Worm (Caenorhabditis elegans) whole organism, L2 larva: ENCODE results near the gene gnrr-4.

ENCODE experiments used
- C34F6.9 ChIP-seq: fragments of 150-350 bp; optimal IDR thresholded peaks from 2 replicates; lab custom pipeline; 2014; ENCODE audit warnings: missing biosample characterization, missing genetic modification characterization
- F13H6.1 ChIP-seq: sonication (generic microtip); optimal IDR thresholded peaks from 2 replicates; lab custom pipeline; 2016; ENCODE audit warnings: missing genetic modification characterization, missing compliant biosample characterization
- Y55F3AM.14 ChIP-seq: fragments of 200-800 bp; sonication (Bioruptor generic); optimal IDR thresholded peaks from 2 replicates; lab custom pipeline; 2018; ENCODE audit warnings: mild to moderate bottlenecking, missing genetic modification characterization, missing compliant biosample characterization
- alr-1 ChIP-seq: fragments of 150-350 bp; optimal IDR thresholded peaks from 2 replicates; lab custom pipeline; 2014; ENCODE audit warnings: missing biosample characterization, missing genetic modification characterization
- ceh-82 ChIP-seq: fragments of 150-350 bp; optimal IDR thresholded peaks from 2 replicates; lab custom pipeline; 2014; ENCODE audit warnings: missing biosample characterization, missing genetic modification characterization
- fos-1 ChIP-seq: fragments of 150-350 bp; optimal IDR thresholded peaks from 2 replicates; lab custom pipeline; 2014; ENCODE audit warnings: missing biosample characterization, missing genetic modification characterization
- lin-11 ChIP-seq: fragments of 150-350 bp; sonication (generic microtip); optimal IDR thresholded peaks from 2 replicates; lab custom pipeline; 2014; ENCODE audit warnings: missing biosample characterization, missing genetic modification characterization, inconsistent platforms, mixed read lengths
- nhr-10 ChIP-seq: sonication (generic microtip); optimal IDR thresholded peaks from 2 replicates; lab custom pipeline; 2017; ENCODE audit warnings: missing biosample characterization, missing genetic modification characterization
- nhr-12 ChIP-seq: fragments of 150-350 bp; optimal IDR thresholded peaks from 2 replicates; lab custom pipeline; 2014; ENCODE audit warnings: missing biosample characterization, missing genetic modification characterization
- nhr-129 ChIP-seq: fragments of 150-350 bp; optimal IDR thresholded peaks from 2 replicates; lab custom pipeline; 2014; ENCODE audit warnings: missing biosample characterization, missing genetic modification characterization
- nhr-21 ChIP-seq: fragments of 150-350 bp; optimal IDR thresholded peaks from 2 replicates; lab custom pipeline; 2014; ENCODE audit warnings: missing biosample characterization, missing genetic modification characterization
- nhr-23 ChIP-seq: fragments of 150-350 bp; optimal IDR thresholded peaks from 2 replicates; lab custom pipeline; 2014; ENCODE audit warnings: missing biosample characterization, missing genetic modification reagents, missing genetic modification characterization
- nhr-237 ChIP-seq: fragments of 150-350 bp; optimal IDR thresholded peaks from 2 replicates; lab custom pipeline; 2014; ENCODE audit warnings: missing biosample characterization, missing genetic modification characterization
- peb-1 ChIP-seq: fragments of 150-350 bp; optimal IDR thresholded peaks from 2 replicates; lab custom pipeline; 2014; ENCODE audit warnings: missing biosample characterization, missing genetic modification characterization
- sem-4 ChIP-seq: fragments of 150-350 bp; optimal IDR thresholded peaks from 2 replicates; lab custom pipeline; 2014; ENCODE audit warnings: missing biosample characterization, missing genetic modification reagents, missing genetic modification characterization
- sma-9 ChIP-seq, 2 experiments: fragments of 150-350 bp in 1 of 2; sonication (generic microtip) in 1 of 2; optimal IDR thresholded peaks; 2 replicates each; lab custom pipeline; 2014 to 2016; ENCODE audit warnings: missing genetic modification characterization in 2 of 2, mild to moderate bottlenecking in 1 of 2, missing biosample characterization in 1 of 2, missing compliant biosample characterization in 1 of 2, missing genetic modification reagents in 1 of 2, moderate library complexity in 1 of 2
- ztf-11 ChIP-seq: sonication (generic microtip); optimal IDR thresholded peaks from 2 replicates; lab custom pipeline; 2017; ENCODE audit warnings: missing biosample characterization, missing genetic modification characterization
- ztf-4 ChIP-seq: fragments of 150-350 bp; optimal IDR thresholded peaks from 2 replicates; lab custom pipeline; 2014; ENCODE audit warnings: missing biosample characterization, missing genetic modification characterization

The gnrr-4 gene

DNA sequence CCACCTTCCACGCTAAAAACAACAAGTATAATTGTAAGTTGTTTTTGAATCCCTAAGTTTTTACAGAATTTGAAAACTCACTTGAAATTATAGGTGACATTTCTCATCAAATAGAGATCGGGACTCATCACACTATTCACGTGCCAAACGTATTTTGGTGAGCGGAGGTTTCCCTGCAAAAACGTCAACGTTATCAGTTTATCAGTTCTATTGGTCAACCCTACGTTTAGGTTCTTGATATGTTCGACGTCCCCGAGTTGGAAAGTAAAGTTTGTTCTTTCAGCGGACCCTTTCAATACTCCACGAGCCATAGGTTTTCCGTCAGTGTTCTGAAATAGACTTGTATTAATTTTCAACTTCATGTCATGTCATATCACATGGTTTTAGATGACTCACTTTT, 47.7 kb downstream of the gnrr-4 start:
- TF ChIP-seq sma-9 (GFP tag; optimal IDR thresholded peaks at IDR 0.05; lab: Kevin White, UChicago) (peak; percentile 60), sma-9 (tag; optimal IDR thresholded peaks at IDR 0.05; lab: Kevin White, UChicago) (no peak), ztf-4 (no peak), fos-1 (tag; lab: Kevin White, UChicago) (peak; percentile 60), nhr-237 (tag; lab: Kevin White, UChicago) (no peak), peb-1 (tag; lab: Kevin White, UChicago) (no peak), ztf-11 (tag; lab: Kevin White, UChicago) (no peak)

DNA sequence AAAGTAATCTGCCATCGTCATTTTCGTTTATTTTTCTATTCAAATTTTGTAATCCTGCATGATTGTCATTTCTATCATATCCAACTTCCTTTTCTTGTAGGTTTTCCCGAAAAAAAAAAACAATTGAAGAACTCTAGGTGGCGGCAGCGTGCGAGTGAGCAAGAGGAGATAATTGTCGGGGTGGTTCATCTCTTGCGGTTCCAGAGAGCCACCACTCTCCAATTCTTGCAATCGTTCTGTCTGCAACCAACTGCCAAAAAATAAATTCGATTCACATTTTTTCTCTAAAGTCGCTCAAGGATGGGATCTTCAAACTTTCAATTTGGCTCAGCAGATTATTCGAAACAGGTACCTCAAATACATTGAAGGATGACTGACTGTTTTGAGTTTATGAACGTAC, 51.0 kb downstream of the gnrr-4 start, which contains the start of gene W01C8.1:
TSS of gene W01C8.1 (plus strand) at position 301 of the 400 bp plus-strand sequence.
- no peak for TF ChIP-seq ceh-82 (tag; lab: Kevin White, UChicago)
- TF ChIP-seq nhr-10 (tag; lab: Kevin White, UChicago): no peak
- TF ChIP-seq nhr-12 (tag; lab: Kevin White, UChicago): no peak

DNA sequence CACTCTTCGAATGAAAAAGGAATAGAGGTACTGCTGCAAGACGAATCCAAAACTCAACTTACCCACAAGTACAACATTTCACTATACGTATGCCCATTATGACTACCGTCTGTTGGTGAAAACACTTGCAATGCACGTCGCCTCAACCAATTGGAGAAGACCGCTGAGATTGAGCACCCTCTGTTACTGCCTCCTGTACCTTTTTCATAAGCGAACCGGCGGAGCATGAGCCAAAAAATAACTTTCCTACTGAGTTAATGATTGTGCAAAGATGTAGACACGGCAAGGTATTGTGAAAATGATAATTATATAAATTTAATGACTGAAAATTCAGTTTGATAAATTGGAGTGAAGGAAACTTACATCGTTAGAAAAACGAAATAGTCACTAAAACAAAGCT, 54.0 kb downstream of the gnrr-4 start:
- TF ChIP-seq nhr-21 (tag; lab: Kevin White, UChicago): no peak
- no peak for TF ChIP-seq nhr-23 (tag; lab: Kevin White, UChicago)
- TF ChIP-seq alr-1 (tag; lab: Kevin White, UChicago): no peak
- TF ChIP-seq sem-4 (tag; lab: Kevin White, UChicago): no peak
- TF ChIP-seq C34F6.9 (tag; lab: Kevin White, UChicago): no peak
- TF ChIP-seq lin-11 (tag; lab: Kevin White, UChicago): no peak
- no peak for TF ChIP-seq nhr-129
- TF ChIP-seq F13H6.1 (tag; lab: Kevin White, UChicago): no peak
- TF ChIP-seq Y55F3AM.14 (GFP tag; lab: Kevin White, UChicago): no peak
- no peak for TF ChIP-seq sma-9 (GFP tag; optimal IDR thresholded peaks at IDR 0.05; lab: Kevin White, UChicago)
- no peak for TF ChIP-seq sma-9 (tag; optimal IDR thresholded peaks at IDR 0.05; lab: Kevin White, UChicago)
